Fruit fly (Drosophila melanogaster): Measurements from ENCODE around the gene slou.

The slou gene

dm6 chr3R:21580091-21580490, 23.1 kb upstream of the slou start (continued):
- TF ChIP-seq CG4854 (GFP tag; optimal IDR thresholded peaks at IDR 0.05): no peak
- TF ChIP-seq CG7745 (tag; optimal IDR thresholded peaks at IDR 0.05): no peak
- no peak for TF ChIP-seq CG43689 (GFP tag; IDR thresholded peaks at IDR 0.05)
- no peak for TF ChIP-seq Gsc (GFP tag; IDR thresholded peaks at IDR 0.05)
- no peak for TF ChIP-seq Asciz (GFP tag; optimal IDR thresholded peaks at IDR 0.05)
- peak; percentile 36; the same call in 1 of the 2 replicates for TF ChIP-seq CG9932 (GFP tag; IDR thresholded peaks at IDR 0.05)
- TF ChIP-seq CG5180 (GFP tag; optimal IDR thresholded peaks at IDR 0.05): no peak
- TF ChIP-seq Poxn (GFP tag; IDR thresholded peaks at IDR 0.05): 0 out of 2 replicates have a peak, but pooled peaks have one; percentile 7
- TF ChIP-seq gro (GFP tag; optimal IDR thresholded peaks at IDR 0.05): peak; percentile 28
- TF ChIP-seq en (GFP tag; optimal IDR thresholded peaks at IDR 0.05): no peak
- peak; percentile 63 for TF ChIP-seq CTCF (GFP tag; optimal IDR thresholded peaks at IDR 0.05)
- no peak for TF ChIP-seq toy (GFP tag; IDR thresholded peaks at IDR 0.05)
- peak; percentile 47 for TF ChIP-seq twi (tag; optimal IDR thresholded peaks at IDR 0.05)
- TF ChIP-seq Dip2 (GFP tag; IDR thresholded peaks at IDR 0.05): no peak
- no peak for TF ChIP-seq ase (GFP tag; IDR thresholded peaks at IDR 0.05)
- no peak for TF ChIP-seq hbn (GFP tag; IDR thresholded peaks at IDR 0.05; ENCODE audit: partially characterized antibody)
- TF ChIP-seq bsh (GFP tag; optimal IDR thresholded peaks at IDR 0.05): no peak
- TF ChIP-seq ro (GFP tag; IDR thresholded peaks at IDR 0.05): no peak
- TF ChIP-seq Hmx (GFP tag; optimal IDR thresholded peaks at IDR 0.05): no peak
- TF ChIP-seq amos (GFP tag; IDR thresholded peaks at IDR 0.05; ENCODE audit: partially characterized antibody): peak; percentile 59; the same call in 1 of the 2 replicates
- peak; percentile 36; the same call in 1 of the 2 replicates for TF ChIP-seq Rfx (GFP tag; IDR thresholded peaks at IDR 0.05)
- TF ChIP-seq Oli (tag; optimal IDR thresholded peaks at IDR 0.05): no peak
- no peak for TF ChIP-seq kah (GFP tag; optimal IDR thresholded peaks at IDR 0.05)
- no peak for TF ChIP-seq cas (GFP tag; IDR thresholded peaks at IDR 0.05)
- no peak for TF ChIP-seq CG10209 (GFP tag; optimal IDR thresholded peaks at IDR 0.05)
- no peak for TF ChIP-seq CG7357 (GFP tag; IDR thresholded peaks at IDR 0.05)
- TF ChIP-seq CG10267 (tag; optimal IDR thresholded peaks at IDR 0.05): no peak
- peak; percentile 80 for TF ChIP-seq Ets97D (GFP tag; optimal IDR thresholded peaks at IDR 0.05)
- no peak for TF ChIP-seq CG7928 (GFP tag; optimal IDR thresholded peaks at IDR 0.05)
- TF ChIP-seq CG1024 (GFP tag; IDR thresholded peaks at IDR 0.05): 0 out of 2 replicates have a peak, but pooled peaks have one; percentile 7
- peak; percentile 48 for TF ChIP-seq CG13624 (GFP tag; optimal IDR thresholded peaks at IDR 0.05)
- peak; percentile 51 for TF ChIP-seq CG3163 (GFP tag; optimal IDR thresholded peaks at IDR 0.05)
- peak; percentile 71; the same call in 2 of the 3 replicates for TF ChIP-seq knrl (GFP tag; IDR thresholded peaks at IDR 0.05; ENCODE audit: partially characterized antibody)
- TF ChIP-seq Fer2 (tag; optimal IDR thresholded peaks at IDR 0.05): no peak
- TF ChIP-seq CG16813 (GFP tag; IDR thresholded peaks at IDR 0.05; ENCODE audit: partially characterized antibody): peak; percentile 49; the same call in 2 of the 3 replicates
- TF ChIP-seq shn (GFP tag; optimal IDR thresholded peaks at IDR 0.05): no peak
- peak; percentile 100 for TF ChIP-seq CG11504 (tag; optimal IDR thresholded peaks at IDR 0.05)
- no peak for TF ChIP-seq CG12071 (GFP tag; optimal IDR thresholded peaks at IDR 0.05)
- no peak for TF ChIP-seq CG18619 (GFP tag; optimal IDR thresholded peaks at IDR 0.05)
- no peak for TF ChIP-seq rib (GFP tag; IDR thresholded peaks at IDR 0.05)
- TF ChIP-seq CG9609 (GFP tag; optimal IDR thresholded peaks at IDR 0.05): peak; percentile 21
- no peak for TF ChIP-seq Doc2 (GFP tag; IDR thresholded peaks at IDR 0.05)
- no peak for TF ChIP-seq hth (optimal IDR thresholded peaks at IDR 0.05)
- TF ChIP-seq gcm2 (GFP tag; optimal IDR thresholded peaks at IDR 0.05): no peak
- peak in 1 of 2 experiments; percentile 30 for TF ChIP-seq dpn (GFP tag; optimal IDR thresholded peaks at IDR 0.05)
- TF ChIP-seq tna (GFP tag; IDR thresholded peaks at IDR 0.05; ENCODE audit: partially characterized antibody): peak; percentile 51; the same call in 1 of the 2 replicates
- TF ChIP-seq CG4424 (GFP tag; optimal IDR thresholded peaks at IDR 0.05): no peak
- TF ChIP-seq pnt (GFP tag; optimal IDR thresholded peaks at IDR 0.05): no peak
- peak; percentile 95 for TF ChIP-seq stwl (tag; optimal IDR thresholded peaks at IDR 0.05)
- TF ChIP-seq CG12744 (GFP tag; optimal IDR thresholded peaks at IDR 0.05): no peak
- no peak for TF ChIP-seq CG6765 (GFP tag; optimal IDR thresholded peaks at IDR 0.05)
- no peak for TF ChIP-seq CG2712 (tag; optimal IDR thresholded peaks at IDR 0.05)

Data from whole organism, embryonic.